Fruit fly (Drosophila melanogaster) whole organism, embryonic: ENCODE measurements around the gene ct.

Source experiments
- Bdp1 ChIP-seq: fragments of 200-800 bp; sonication (Bioruptor generic); optimal IDR thresholded peaks from 3 replicates; lab custom pipeline; 2016; ENCODE audit warnings: missing biosample characterization, missing genetic modification characterization
- BtbVII ChIP-seq: fragments of 200-800 bp; sonication (Bioruptor generic); optimal IDR thresholded peaks from 3 replicates; lab custom pipeline; 2017; ENCODE audit warnings: missing biosample characterization, mild to moderate bottlenecking, missing genetic modification characterization
- CG10462 ChIP-seq: fragments of 200-800 bp; sonication (Bioruptor generic); optimal IDR thresholded peaks from 2 replicates; lab custom pipeline; 2016; ENCODE audit warnings: missing biosample characterization, missing genetic modification characterization
- CG10979 ChIP-seq: fragments of 200-800 bp; sonication (Bioruptor generic); optimal IDR thresholded peaks from 2 replicates; lab custom pipeline; 2018; ENCODE audit warnings: missing biosample characterization, mild to moderate bottlenecking, missing genetic modification characterization, moderate library complexity
- CG11504 ChIP-seq: fragments of 200-800 bp; sonication (Bioruptor generic); optimal IDR thresholded peaks from 3 replicates; lab custom pipeline; 2019; ENCODE audit warnings: missing biosample characterization, mild to moderate bottlenecking, missing genetic modification characterization, moderate library complexity
- CG11723 ChIP-seq: fragments of 200-800 bp; sonication (Bioruptor generic); optimal IDR thresholded peaks from 2 replicates; lab custom pipeline; 2017; ENCODE audit warnings: missing biosample characterization, mild to moderate bottlenecking, missing genetic modification characterization
- CG12104 ChIP-seq: fragments of 200-800 bp; sonication (Bioruptor generic); optimal IDR thresholded peaks from 3 replicates; lab custom pipeline; 2016; ENCODE audit warnings: missing biosample characterization, missing genetic modification characterization
- CG12236 ChIP-seq: fragments of 200-800 bp; sonication (Bioruptor generic); optimal IDR thresholded peaks from 2 replicates; lab custom pipeline; 2016; ENCODE audit warnings: missing biosample characterization, missing genetic modification characterization
- CG14441 ChIP-seq: fragments of 200-800 bp; sonication (Bioruptor generic); IDR thresholded peaks from 2 replicates; pipeline ENCODE4 v1.3.6; 2022; ENCODE audit warnings: missing biosample characterization, missing genetic modification characterization
- CG15696 ChIP-seq: fragments of 200-800 bp; sonication (Bioruptor generic); optimal IDR thresholded peaks from 2 replicates; lab custom pipeline; 2019; ENCODE audit warnings: missing biosample characterization, mild to moderate bottlenecking, missing genetic modification characterization, moderate library complexity
- CG17912 ChIP-seq: fragments of 200-800 bp; sonication (Bioruptor generic); optimal IDR thresholded peaks from 2 replicates; lab custom pipeline; 2018; ENCODE audit warnings: missing biosample characterization, mild to moderate bottlenecking, missing genetic modification characterization
- CG1832 ChIP-seq: fragments of 200-800 bp; sonication (Bioruptor generic); optimal IDR thresholded peaks from 2 replicates; lab custom pipeline; 2017; ENCODE audit warnings: missing biosample characterization, mild to moderate bottlenecking, missing genetic modification characterization, inconsistent platforms
- CG2120 ChIP-seq: fragments of 200-800 bp; sonication (Bioruptor generic); optimal IDR thresholded peaks from 3 replicates; lab custom pipeline; 2016; ENCODE audit warnings: missing biosample characterization, missing genetic modification characterization
- CG3065 ChIP-seq: fragments of 200-800 bp; sonication (Bioruptor generic); optimal IDR thresholded peaks from 2 replicates; lab custom pipeline; 2016; ENCODE audit warnings: missing biosample characterization, missing genetic modification characterization
- CG3163 ChIP-seq: fragments of 200-800 bp; sonication (Bioruptor generic); optimal IDR thresholded peaks from 3 replicates; lab custom pipeline; 2016; ENCODE audit warnings: missing biosample characterization, missing genetic modification characterization
- CG4707 ChIP-seq: fragments of 200-800 bp; sonication (Bioruptor generic); optimal IDR thresholded peaks from 2 replicates; lab custom pipeline; 2018; ENCODE audit warnings: missing biosample characterization, mild to moderate bottlenecking, missing genetic modification characterization, moderate library complexity
- CG4730 ChIP-seq: fragments of 200-800 bp; sonication (Bioruptor generic); IDR thresholded peaks from 2 replicates; pipeline ENCODE4 v1.3.6; 2022; ENCODE audit warnings: missing biosample characterization, missing genetic modification characterization
- CG6791 ChIP-seq: fragments of 200-800 bp; sonication (Bioruptor generic); IDR thresholded peaks from 3 replicates; pipeline ENCODE4 v1.3.6; 2022; ENCODE audit warnings: missing biosample characterization, missing genetic modification characterization; ENCODE audit not compliant: partially characterized antibody
- CG7271 ChIP-seq: fragments of 200-800 bp; sonication (Bioruptor generic); optimal IDR thresholded peaks from 2 replicates; lab custom pipeline; 2018; ENCODE audit warnings: missing biosample characterization, mild to moderate bottlenecking, missing genetic modification characterization, moderate library complexity
- CG7372 ChIP-seq: fragments of 200-800 bp; sonication (Bioruptor generic); IDR thresholded peaks from 2 replicates; pipeline ENCODE4 v1.3.6; 2022; ENCODE audit warnings: missing biosample characterization, missing genetic modification characterization
- CG8089 ChIP-seq: fragments of 200-800 bp; sonication (Bioruptor generic); optimal IDR thresholded peaks from 3 replicates; lab custom pipeline; 2016; ENCODE audit warnings: missing biosample characterization, missing genetic modification characterization
- CG9727 ChIP-seq: fragments of 200-800 bp; sonication (Bioruptor generic); optimal IDR thresholded peaks from 3 replicates; lab custom pipeline; 2017; ENCODE audit warnings: missing biosample characterization, mild to moderate bottlenecking, missing genetic modification characterization
- CTCF ChIP-seq: fragments of 200-800 bp; sonication (Bioruptor generic); optimal IDR thresholded peaks from 2 replicates; lab custom pipeline; 2017; ENCODE audit warnings: missing biosample characterization, mild to moderate bottlenecking, missing genetic modification characterization, moderate library complexity
- CrebB ChIP-seq: fragments of 200-800 bp; sonication (Bioruptor generic); optimal IDR thresholded peaks from 3 replicates; lab custom pipeline; 2018; ENCODE audit warnings: missing biosample characterization, mild to moderate bottlenecking, missing genetic modification characterization
- Dip2 ChIP-seq: fragments of 200-800 bp; sonication (Bioruptor generic); IDR thresholded peaks from 2 replicates; pipeline ENCODE4 v1.3.6; 2022; ENCODE audit warnings: missing biosample characterization, missing genetic modification characterization
- Dll ChIP-seq: fragments of 200-800 bp; sonication (Bioruptor generic); IDR thresholded peaks from 4 replicates; pipeline ENCODE4 v1.3.6; 2022; ENCODE audit warnings: missing biosample characterization, missing genetic modification characterization; ENCODE audit not compliant: partially characterized antibody
- Fer2 ChIP-seq: fragments of 200-800 bp; sonication (Bioruptor generic); optimal IDR thresholded peaks from 2 replicates; lab custom pipeline; 2018; ENCODE audit warnings: missing biosample characterization, mild to moderate bottlenecking, missing genetic modification characterization, moderate library complexity
- Gug ChIP-seq: fragments of 200-800 bp; sonication (Bioruptor generic); IDR thresholded peaks from 4 replicates; pipeline ENCODE4 v1.3.6; 2022; ENCODE audit warnings: missing biosample characterization, missing genetic modification characterization
- HmgZ ChIP-seq: fragments of 200-800 bp; sonication (Bioruptor generic); optimal IDR thresholded peaks from 2 replicates; lab custom pipeline; 2018; ENCODE audit warnings: missing biosample characterization, mild to moderate bottlenecking, missing genetic modification characterization
- NC2β ChIP-seq: fragments of 200-800 bp; sonication (Bioruptor generic); optimal IDR thresholded peaks from 2 replicates; lab custom pipeline; 2016; ENCODE audit warnings: missing biosample characterization, missing genetic modification characterization
- ap ChIP-seq: fragments of 200-800 bp; sonication (Bioruptor generic); IDR thresholded peaks from 2 replicates; pipeline ENCODE4 v1.3.6; 2022; ENCODE audit warnings: missing biosample characterization, missing genetic modification characterization
- az2 ChIP-seq: fragments of 200-800 bp; sonication (Bioruptor generic); optimal IDR thresholded peaks from 3 replicates; lab custom pipeline; 2016; ENCODE audit warnings: missing biosample characterization, missing genetic modification characterization
- bab2 ChIP-seq: fragments of 200-800 bp; sonication (Bioruptor generic); optimal IDR thresholded peaks from 2 replicates; lab custom pipeline; 2016; ENCODE audit warnings: missing biosample characterization, missing genetic modification characterization
- bcd ChIP-seq: fragments of 200-800 bp; sonication (Bioruptor generic); optimal IDR thresholded peaks from 2 replicates; lab custom pipeline; 2017; ENCODE audit warnings: missing biosample characterization, mild to moderate bottlenecking, missing genetic modification characterization
- cad ChIP-seq: fragments of >200 bp; optimal IDR thresholded peaks from 2 replicates; lab custom pipeline; 2017; ENCODE audit warnings: missing biosample characterization, missing genetic modification characterization
- chinmo ChIP-seq: fragments of 200-800 bp; sonication (Bioruptor generic); IDR thresholded peaks from 4 replicates; pipeline ENCODE4 v1.3.6; 2022; ENCODE audit warnings: missing biosample characterization, missing genetic modification characterization; ENCODE audit not compliant: partially characterized antibody
- chn ChIP-seq: fragments of 200-800 bp; sonication (Bioruptor generic); optimal IDR thresholded peaks from 2 replicates; lab custom pipeline; 2016; ENCODE audit warnings: missing biosample characterization, missing genetic modification characterization
- eve ChIP-seq, 2 experiments: fragments of >200 bp; optimal IDR thresholded peaks; 2 replicates each; lab custom pipeline; 2017; ENCODE audit warnings: missing biosample characterization in 2 of 2, missing genetic modification characterization in 2 of 2
- ewg ChIP-seq: fragments of 200-800 bp; sonication (Bioruptor generic); optimal IDR thresholded peaks from 3 replicates; lab custom pipeline; 2017; ENCODE audit warnings: mild to moderate bottlenecking, missing biosample characterization, missing genetic modification reagents, missing genetic modification characterization
- fru ChIP-seq: fragments of >200 bp; optimal IDR thresholded peaks from 2 replicates; lab custom pipeline; 2017
- gro ChIP-seq: fragments of 200-800 bp; sonication (Bioruptor generic); optimal IDR thresholded peaks from 2 replicates; lab custom pipeline; 2016; ENCODE audit warnings: missing biosample characterization, missing genetic modification characterization
- inv ChIP-seq: fragments of 200-800 bp; sonication (Bioruptor generic); IDR thresholded peaks from 2 replicates; pipeline ENCODE4 v1.3.6; 2022; ENCODE audit warnings: missing biosample characterization, missing genetic modification characterization; ENCODE audit not compliant: partially characterized antibody
- lab ChIP-seq: fragments of 200-800 bp; sonication (Bioruptor generic); optimal IDR thresholded peaks from 3 replicates; lab custom pipeline; 2017; ENCODE audit warnings: missing biosample characterization, missing genetic modification characterization, mild to moderate bottlenecking, moderate library complexity, missing genetic modification reagents
- maf-S ChIP-seq: fragments of 200-800 bp; sonication (Bioruptor generic); optimal IDR thresholded peaks from 2 replicates; lab custom pipeline; 2016; ENCODE audit warnings: missing biosample characterization, missing genetic modification characterization
- nom ChIP-seq: fragments of 200-800 bp; sonication (Bioruptor generic); optimal IDR thresholded peaks from 2 replicates; lab custom pipeline; 2017; ENCODE audit warnings: missing biosample characterization, missing genetic modification characterization, mild to moderate bottlenecking, moderate library complexity, missing genetic modification reagents
- oc ChIP-seq: fragments of 200-800 bp; sonication (Bioruptor generic); optimal IDR thresholded peaks from 2 replicates; lab custom pipeline; 2018; ENCODE audit warnings: missing biosample characterization, mild to moderate bottlenecking, missing genetic modification characterization, moderate library complexity
- pita ChIP-seq: fragments of 200-800 bp; sonication (Bioruptor generic); optimal IDR thresholded peaks from 2 replicates; lab custom pipeline; 2017; ENCODE audit warnings: missing biosample characterization, mild to moderate bottlenecking, missing genetic modification characterization
- pzg ChIP-seq: fragments of 200-800 bp; sonication (Bioruptor generic); optimal IDR thresholded peaks from 3 replicates; lab custom pipeline; 2018; ENCODE audit warnings: missing biosample characterization, mild to moderate bottlenecking, missing genetic modification characterization, moderate library complexity
- vvl ChIP-seq: fragments of 200-800 bp; sonication (Bioruptor generic); IDR thresholded peaks from 2 replicates; pipeline ENCODE4 v1.3.6; 2022; ENCODE audit warnings: missing biosample characterization, missing genetic modification characterization
- zen2 ChIP-seq: fragments of 200-800 bp; sonication (Bioruptor generic); IDR thresholded peaks from 3 replicates; pipeline ENCODE4 v1.3.6; 2022; ENCODE audit warnings: missing biosample characterization, missing genetic modification characterization; ENCODE audit not compliant: partially characterized antibody

Gene ct

dm6 chrX:7626847-7627497 is 18.7 kb downstream of the ct start (continued):
- TF ChIP-seq CG3065 (GFP tag; lab: Kevin White, UChicago) (no peak), CG15696 (tag; lab: Kevin White, UChicago) (no peak), CTCF (GFP tag; lab: Kevin White, UChicago) (no peak), nom (GFP tag; lab: Kevin White, UChicago) (peak; percentile 37), NC2β (no peak), CG12104 (GFP tag; lab: Kevin White, UChicago) (no peak), Gug (GFP tag; lab: Robert Waterston, UW) (no peak), bab2 (GFP tag; lab: Kevin White, UChicago) (no peak), Bdp1 (GFP tag; lab: Kevin White, UChicago) (no peak), BtbVII (GFP tag; lab: Kevin White, UChicago) (no peak), ewg (GFP tag; lab: Kevin White, UChicago) (peak; percentile 18), CG7372 (GFP tag; lab: Robert Waterston, UW) (no peak), CG4707 (GFP tag; lab: Kevin White, UChicago) (no peak), Dll (GFP tag; lab: Robert Waterston, UW) (no peak), CG10462 (GFP tag; lab: Kevin White, UChicago) (no peak), CG12236 (GFP tag; lab: Kevin White, UChicago) (no peak), pita (GFP tag; lab: Kevin White, UChicago) (no peak), HmgZ (tag; lab: Kevin White, UChicago) (no peak), maf-S (GFP tag; lab: Kevin White, UChicago) (no peak), CG7271 (tag; lab: Kevin White, UChicago) (no peak), CG17912 (GFP tag; lab: Kevin White, UChicago) (no peak), CG1832 (GFP tag; lab: Kevin White, UChicago) (peak; percentile 92), inv (GFP tag; lab: Robert Waterston, UW) (no peak), CG2120 (GFP tag; lab: Kevin White, UChicago) (no peak), chn (GFP tag; lab: Kevin White, UChicago) (no peak), fru (lab: Kevin White, UChicago) (no peak), CG8089 (no peak), cad (GFP tag; lab: Kevin White, UChicago) (no peak), CG11723 (GFP tag; lab: Kevin White, UChicago) (no peak), vvl (GFP tag; lab: Robert Waterston, UW) (0 out of 2 replicates have a peak, but pooled peaks have one; percentile 8), bcd (GFP tag; lab: Kevin White, UChicago) (no peak), ap (GFP tag; lab: Robert Waterston, UW) (no peak), lab (GFP tag; lab: Kevin White, UChicago) (no peak), CG10979 (tag; lab: Kevin White, UChicago) (no peak), pzg (GFP tag; lab: Kevin White, UChicago) (no peak), CG9727 (GFP tag; lab: Kevin White, UChicago) (no peak), chinmo (peak; percentile 85; the same call in 2 of the 4 replicates), oc (tag; lab: Kevin White, UChicago) (peak; percentile 1), CG6791 (GFP tag; lab: Robert Waterston, UW) (peak; percentile 51; the same call in 1 of the 3 replicates), CG14441 (GFP tag; lab: Robert Waterston, UW) (no peak), az2 (GFP tag; lab: Kevin White, UChicago) (no peak), CG3163 (GFP tag; lab: Kevin White, UChicago) (peak; percentile 30), Fer2 (no peak), CG4730 (GFP tag; lab: Robert Waterston, UW) (no peak), eve (GFP tag; optimal IDR thresholded peaks at IDR 0.05; lab: Kevin White, UChicago) (no peak), CrebB (no peak), gro (GFP tag; lab: Kevin White, UChicago) (no peak), CG11504 (tag; lab: Kevin White, UChicago) (no peak), zen2 (GFP tag; lab: Robert Waterston, UW) (peak; percentile 41; the same call in 1 of the 3 replicates), Dip2 (GFP tag; lab: Robert Waterston, UW) (no peak)
